Worm (Caenorhabditis elegans): ENCODE results near the gene hlh-25.

The hlh-25 gene

ce11 chrII:5577060-5577459 is 42.0 kb downstream of the hlh-25 start:
- no peak for TF ChIP-seq mdt-29 (GFP tag; IDR thresholded peaks at IDR 0.05)
- no peak for TF ChIP-seq fos-1 (tag; optimal IDR thresholded peaks at IDR 0.05)
- no peak for TF ChIP-seq ceh-62 (tag; optimal IDR thresholded peaks at IDR 0.05)
- peak; percentile 19 for TF ChIP-seq nhr-77 (tag; optimal IDR thresholded peaks at IDR 0.05)
- no peak for TF ChIP-seq nhr-25 (tag; optimal IDR thresholded peaks at IDR 0.05; ENCODE audit: borderline replicate concordance, insufficient read depth)
- TF ChIP-seq lim-7 (GFP tag; IDR thresholded peaks at IDR 0.05): peak; percentile 77
- TF ChIP-seq lin-39 (tag; optimal IDR thresholded peaks at IDR 0.05): no peak
- TF ChIP-seq mxl-3 (GFP tag; optimal IDR thresholded peaks at IDR 0.05): peak; percentile 32
- TF ChIP-seq duxl-1 (tag; optimal IDR thresholded peaks at IDR 0.05; ENCODE audit: poor library complexity): peak; percentile 41
- peak; percentile 65 for TF ChIP-seq dve-1 (tag; optimal IDR thresholded peaks at IDR 0.05; ENCODE audit: insufficient read depth)
- peak; percentile 34 for TF ChIP-seq Y5F2A.4 (GFP tag; optimal IDR thresholded peaks at IDR 0.05)
- TF ChIP-seq unc-130 (GFP tag; optimal IDR thresholded peaks at IDR 0.05): peak; percentile 51
- TF ChIP-seq Y48G9A.11 (GFP tag; IDR thresholded peaks at IDR 0.05): no peak
- peak; percentile 18 for TF ChIP-seq nhr-28 (tag; optimal IDR thresholded peaks at IDR 0.05)
- TF ChIP-seq mxl-2 (GFP tag; conservative IDR thresholded peaks at IDR 0.05): no peak
- TF ChIP-seq T20F7.1 (GFP tag; optimal IDR thresholded peaks at IDR 0.05): peak; percentile 25
- peak; percentile 73 for TF ChIP-seq pha-4 (GFP tag; IDR thresholded peaks at IDR 0.05)
- TF ChIP-seq pha-4 (tag; optimal IDR thresholded peaks at IDR 0.05): no peak
- peak; percentile 57; the same call in 1 of the 2 replicates for TF ChIP-seq php-3 (GFP tag; IDR thresholded peaks at IDR 0.05)
- peak; percentile 50; the same call in 1 of the 2 replicates for TF ChIP-seq T26A8.4 (GFP tag; IDR thresholded peaks at IDR 0.05)
- peak; percentile 17 for TF ChIP-seq F37D6.2 (tag; optimal IDR thresholded peaks at IDR 0.05)
- TF ChIP-seq ztf-7 (tag; optimal IDR thresholded peaks at IDR 0.05): peak; percentile 25
- 0 out of 2 replicates have a peak, but pooled peaks have one; percentile 64 for TF ChIP-seq F44E2.7 (GFP tag; IDR thresholded peaks at IDR 0.05)
- TF ChIP-seq unc-62 (GFP tag; optimal IDR thresholded peaks at IDR 0.05 in 1 of 2): peak in 1 of 2 experiments; percentile 81
- no peak for TF ChIP-seq unc-62 (tag; optimal IDR thresholded peaks at IDR 0.05)
- no peak for TF ChIP-seq cey-2 (tag; optimal IDR thresholded peaks at IDR 0.05; ENCODE audit: borderline replicate concordance, insufficient read depth)
- TF ChIP-seq dmd-8 (GFP tag; IDR thresholded peaks at IDR 0.05): 0 out of 2 replicates have a peak, but pooled peaks have one; percentile 71
- no peak for TF ChIP-seq lin-29 (GFP tag; IDR thresholded peaks at IDR 0.05)
- TF ChIP-seq ZK337.2 (GFP tag; IDR thresholded peaks at IDR 0.05): no peak
- no peak for TF ChIP-seq nhr-237 (tag; optimal IDR thresholded peaks at IDR 0.05)
- peak; percentile 40 for TF ChIP-seq spr-3 (GFP tag; optimal IDR thresholded peaks at IDR 0.05)
- TF ChIP-seq attf-4 (tag; optimal IDR thresholded peaks at IDR 0.05): no peak
- TF ChIP-seq nhr-76 (tag; optimal IDR thresholded peaks at IDR 0.05): no peak
- TF ChIP-seq mes-2 (tag; optimal IDR thresholded peaks at IDR 0.05; ENCODE audit: poor library complexity, severe bottlenecking): peak; percentile 71
- peak; percentile 46 for TF ChIP-seq hlh-11 (tag; optimal IDR thresholded peaks at IDR 0.05)
- peak; percentile 83 for TF ChIP-seq Y105C5A.15 (GFP tag; IDR thresholded peaks at IDR 0.05)
- TF ChIP-seq saeg-2 (GFP tag; IDR thresholded peaks at IDR 0.05): no peak
- TF ChIP-seq set-16 (GFP tag; IDR thresholded peaks at IDR 0.05): no peak
- no peak for TF ChIP-seq lin-15B (tag; optimal IDR thresholded peaks at IDR 0.05)
- no peak for TF ChIP-seq nhr-10 (tag; optimal IDR thresholded peaks at IDR 0.05)
- TF ChIP-seq ama-1 (optimal IDR thresholded peaks at IDR 0.05): no peak
- TF ChIP-seq ceh-20 (GFP tag; IDR thresholded peaks at IDR 0.05): peak; percentile 46; the same call in 1 of the 2 replicates
- no peak for TF ChIP-seq F49E8.2 (tag; optimal IDR thresholded peaks at IDR 0.05; ENCODE audit: borderline replicate concordance)
- TF ChIP-seq egl-43 (GFP tag; IDR thresholded peaks at IDR 0.05): peak; percentile 90
- TF ChIP-seq nhr-48 (tag; optimal IDR thresholded peaks at IDR 0.05): no peak
- TF ChIP-seq F26F4.8 (GFP tag; conservative IDR thresholded peaks at IDR 0.05): no peak
- TF ChIP-seq egl-27 (tag; optimal IDR thresholded peaks at IDR 0.05): no peak
- TF ChIP-seq daf-16 (GFP tag; optimal IDR thresholded peaks at IDR 0.05): peak in 1 of 2 experiments; percentile 65
- TF ChIP-seq daf-16 (tag; optimal IDR thresholded peaks at IDR 0.05): peak; percentile 59
- no peak; the same call in 1 of the 2 replicates for TF ChIP-seq lin-38 (GFP tag; IDR thresholded peaks at IDR 0.05)
- TF ChIP-seq zag-1 (tag; optimal IDR thresholded peaks at IDR 0.05): no peak
